Worm (Caenorhabditis elegans) whole organism, L4 larva: ENCODE data around the gene F26A1.7.

Source experiments
- aha-1 ChIP-seq: fragments of 150-350 bp; peaks from one replicate; lab custom pipeline; 2014; ENCODE audit warnings: missing biosample characterization, missing genetic modification characterization
- ama-1 ChIP-seq: fragments of 150-350 bp; optimal IDR thresholded peaks from 2 replicates; lab custom pipeline; 2014; ENCODE audit warnings: inconsistent platforms, mixed read lengths
- ces-1 ChIP-seq: fragments of 150-350 bp; sonication (generic microtip); optimal IDR thresholded peaks from 4 replicates; lab custom pipeline; 2014; ENCODE audit warnings: missing biosample characterization, missing genetic modification reagents, missing genetic modification characterization
- fos-1 ChIP-seq: fragments of 150-350 bp; optimal IDR thresholded peaks from 2 replicates; lab custom pipeline; 2014; ENCODE audit warnings: missing biosample characterization, missing genetic modification characterization
- mep-1 ChIP-seq: fragments of 150-350 bp; sonication (generic microtip); optimal IDR thresholded peaks from 3 replicates; lab custom pipeline; 2014; ENCODE audit warnings: missing biosample characterization, missing genetic modification characterization
- nhr-11 ChIP-seq: fragments of 150-350 bp; optimal IDR thresholded peaks from 2 replicates; lab custom pipeline; 2014; ENCODE audit warnings: missing biosample characterization, missing genetic modification characterization
- nhr-77 ChIP-seq: fragments of 150-350 bp; optimal IDR thresholded peaks from 2 replicates; lab custom pipeline; 2014; ENCODE audit warnings: missing biosample characterization, missing genetic modification characterization
- unc-39 ChIP-seq: sonication (generic microtip); optimal IDR thresholded peaks from 2 replicates; lab custom pipeline; 2017; ENCODE audit warnings: missing biosample characterization, missing genetic modification characterization
- unc-62 ChIP-seq, 3 experiments: fragments of 150-350 bp in 1 of 3; sonication (generic microtip); optimal IDR thresholded peaks in 2 of 3; peaks in 1 of 3; 1 replicate in 1 of 3; 2 replicates in 2 of 3; lab custom pipeline; 2014 to 2017; ENCODE audit warnings: missing biosample characterization in 3 of 3, missing genetic modification characterization in 3 of 3, missing genetic modification reagents in 3 of 3, missing genotype in 1 of 3

- TF ChIP-seq mep-1 (no peak), nhr-77 (tag; lab: Kevin White, UChicago) (no peak), unc-39 (no peak), fos-1 (tag; lab: Kevin White, UChicago) (no peak), ces-1 (GFP tag; lab: Kevin White, UChicago) (no peak), aha-1 (no peak), nhr-11 (tag; lab: Kevin White, UChicago) (no peak), ama-1 (no peak), unc-62 (GFP tag; optimal IDR thresholded peaks at IDR 0.05 in 1 of 2; lab: Kevin White, UChicago) (no peak), unc-62 (tag; optimal IDR thresholded peaks at IDR 0.05; lab: Kevin White, UChicago) (no peak)
These were observed 34.0 kb downstream of the F26A1.7 start, which contains the start of gene mel-28 for ce11 chrIII:4785714-4786113.
